Worm (Caenorhabditis elegans): Measurements from ENCODE around the gene K10D11.3.

- TF ChIP-seq repo-1 (tag; optimal IDR thresholded peaks at IDR 0.05) (no peak), bed-1 (GFP tag; IDR thresholded peaks at IDR 0.05) (no peak)
Observed at ce11 chrIV:13013711-13014341, 27.9 kb upstream of the K10D11.3 start.
